Worm (Caenorhabditis elegans): ENCODE measurements around the gene cbp-2.

- no peak for TF ChIP-seq unc-86 (tag; optimal IDR thresholded peaks at IDR 0.05)
- no peak for TF ChIP-seq tbx-2 (tag; optimal IDR thresholded peaks at IDR 0.05)
- no peak for TF ChIP-seq ama-1 (optimal IDR thresholded peaks at IDR 0.05)
- TF ChIP-seq lin-11 (tag; optimal IDR thresholded peaks at IDR 0.05): no peak
- no peak for TF ChIP-seq nhr-11 (tag; optimal IDR thresholded peaks at IDR 0.05)
- no peak for TF ChIP-seq gmeb-2 (tag; optimal IDR thresholded peaks at IDR 0.05)
- no peak for TF ChIP-seq F13H6.1 (tag; optimal IDR thresholded peaks at IDR 0.05)
- TF ChIP-seq syd-9 (tag; optimal IDR thresholded peaks at IDR 0.05): no peak
- no peak for TF ChIP-seq pha-4 (tag; optimal IDR thresholded peaks at IDR 0.05)
- TF ChIP-seq ceh-34 (tag; optimal IDR thresholded peaks at IDR 0.05): no peak
- TF ChIP-seq fkh-10 (GFP tag; optimal IDR thresholded peaks at IDR 0.05): no peak
- no peak for TF ChIP-seq hlh-8 (tag; optimal IDR thresholded peaks at IDR 0.05)
- TF ChIP-seq pqm-1 (tag; optimal IDR thresholded peaks at IDR 0.05): no peak
Measured at ce11 chrIII:9903694-9904292, 19.2 kb upstream of the cbp-2 start.

Data from whole organism, late embryonic.